In genomic region chrX:13639998-13640691, dm6 we compare ENCODE assay signal across 1 fruit fly cellular context.
TF ChIP-seq lines count a peak whose summit lies in the region.

No protein-coding gene starts in this region.

TF ChIP-seq in whole organism, embryonic, 481 proteins besides CTCF, POLR2A, EP300 and RAD21 (continued from another document and continues in another):
- TF ChIP-seq Dfd (GFP tag; optimal IDR thresholded peaks at IDR 0.05; lab: Kevin White, UChicago) (no peak), ttk (GFP tag; IDR thresholded peaks at IDR 0.05; lab: Robert Waterston, UW) (peak; percentile 99), Lpt (GFP tag; optimal IDR thresholded peaks at IDR 0.05; lab: Kevin White, UChicago) (no peak), grn (GFP tag; optimal IDR thresholded peaks at IDR 0.05; lab: Kevin White, UChicago) (peak; percentile 86), Bteb2 (GFP tag; optimal IDR thresholded peaks at IDR 0.05; lab: Kevin White, UChicago) (peak; percentile 98), CG7786 (GFP tag; optimal IDR thresholded peaks at IDR 0.05; lab: Kevin White, UChicago) (peak; percentile 99), twi (tag; optimal IDR thresholded peaks at IDR 0.05; lab: Kevin White, UChicago) (peak; percentile 96), D (optimal IDR thresholded peaks at IDR 0.05; lab: Kevin White, UChicago) (no peak), D (GFP tag; optimal IDR thresholded peaks at IDR 0.05; lab: Kevin White, UChicago) (peak; percentile 99), CG7745 (tag; optimal IDR thresholded peaks at IDR 0.05; lab: Kevin White, UChicago) (peak; percentile 74), ewg (GFP tag; optimal IDR thresholded peaks at IDR 0.05; lab: Kevin White, UChicago) (peak; percentile 96), CG33213 (GFP tag; optimal IDR thresholded peaks at IDR 0.05; lab: Kevin White, UChicago) (peak; percentile 99), Hr3 (GFP tag; optimal IDR thresholded peaks at IDR 0.05; lab: Kevin White, UChicago) (peak; percentile 97), trh (GFP tag; optimal IDR thresholded peaks at IDR 0.05; lab: Kevin White, UChicago) (peak; percentile 94), tx (GFP tag; optimal IDR thresholded peaks at IDR 0.05; lab: Kevin White, UChicago) (peak; percentile 98), CG6854 (GFP tag; optimal IDR thresholded peaks at IDR 0.05; lab: Kevin White, UChicago) (peak; percentile 98), CG11456 (GFP tag; IDR thresholded peaks at IDR 0.05; lab: Robert Waterston, UW) (peak; percentile 99), hkb (optimal IDR thresholded peaks at IDR 0.05; lab: Kevin White, UChicago) (no peak), hkb (GFP tag; IDR thresholded peaks at IDR 0.05; lab: Robert Waterston, UW) (peak; percentile 99), D19B (GFP tag; optimal IDR thresholded peaks at IDR 0.05; lab: Kevin White, UChicago) (peak; percentile 93), CG2120 (GFP tag; optimal IDR thresholded peaks at IDR 0.05; lab: Kevin White, UChicago) (peak; percentile 99), CG1024 (GFP tag; IDR thresholded peaks at IDR 0.05; lab: Robert Waterston, UW) (peak; percentile 97), Dad (GFP tag; optimal IDR thresholded peaks at IDR 0.05; lab: Kevin White, UChicago) (peak; percentile 98), ap (GFP tag; IDR thresholded peaks at IDR 0.05; lab: Robert Waterston, UW) (peak; percentile 98), btn (GFP tag; optimal IDR thresholded peaks at IDR 0.05; lab: Kevin White, UChicago) (peak; percentile 98), slbo (GFP tag; IDR thresholded peaks at IDR 0.05; lab: Robert Waterston, UW) (peak; percentile 99), CG31365 (tag; optimal IDR thresholded peaks at IDR 0.05; lab: Kevin White, UChicago) (peak; percentile 94), CG3281 (GFP tag; optimal IDR thresholded peaks at IDR 0.05; lab: Kevin White, UChicago) (peak; percentile 98), Mes4 (GFP tag; optimal IDR thresholded peaks at IDR 0.05; lab: Kevin White, UChicago) (peak; percentile 99), danr (GFP tag; IDR thresholded peaks at IDR 0.05; lab: Robert Waterston, UW) (peak; percentile 98), Bgb (GFP tag; IDR thresholded peaks at IDR 0.05; lab: Robert Waterston, UW; ENCODE audit: partially characterized antibody) (peak; percentile 66), CG43689 (GFP tag; IDR thresholded peaks at IDR 0.05; lab: Robert Waterston, UW) (peak; percentile 98), gce (GFP tag; IDR thresholded peaks at IDR 0.05; lab: Robert Waterston, UW) (peak; percentile 99), CG1603 (tag; optimal IDR thresholded peaks at IDR 0.05; lab: Kevin White, UChicago) (peak; percentile 99), zfh2 (GFP tag; optimal IDR thresholded peaks at IDR 0.05; lab: Kevin White, UChicago) (peak; percentile 98), CG12391 (tag; optimal IDR thresholded peaks at IDR 0.05; lab: Kevin White, UChicago) (peak; percentile 99), ac (GFP tag; optimal IDR thresholded peaks at IDR 0.05; lab: Kevin White, UChicago) (peak; percentile 85), ems (GFP tag; optimal IDR thresholded peaks at IDR 0.05; lab: Kevin White, UChicago) (peak; percentile 99), grau (tag; optimal IDR thresholded peaks at IDR 0.05; lab: Kevin White, UChicago) (peak; percentile 98), Sin3A (optimal IDR thresholded peaks at IDR 0.05; lab: Kevin White, UChicago) (no peak), CG14965 (GFP tag; optimal IDR thresholded peaks at IDR 0.05; lab: Kevin White, UChicago; ENCODE audit: borderline replicate concordance) (peak; percentile 91), Trl (optimal IDR thresholded peaks at IDR 0.05; lab: Kevin White, UChicago) (peak in 1 of 2 experiments; percentile 61), Trl (GFP tag; optimal IDR thresholded peaks at IDR 0.05; lab: Kevin White, UChicago) (peak; percentile 99), Ada2b (GFP tag; IDR thresholded peaks at IDR 0.05; lab: Robert Waterston, UW) (peak; percentile 99), gcm2 (GFP tag; optimal IDR thresholded peaks at IDR 0.05; lab: Kevin White, UChicago) (peak; percentile 98), chn (GFP tag; optimal IDR thresholded peaks at IDR 0.05; lab: Kevin White, UChicago) (peak; percentile 99), CG13775 (GFP tag; optimal IDR thresholded peaks at IDR 0.05; lab: Kevin White, UChicago) (peak; percentile 95), rib (GFP tag; IDR thresholded peaks at IDR 0.05; lab: Robert Waterston, UW) (peak; percentile 98), CG15696 (tag; optimal IDR thresholded peaks at IDR 0.05; lab: Kevin White, UChicago) (peak; percentile 91), pzg (GFP tag; optimal IDR thresholded peaks at IDR 0.05; lab: Kevin White, UChicago) (peak; percentile 37), CG10979 (tag; optimal IDR thresholded peaks at IDR 0.05; lab: Kevin White, UChicago) (peak; percentile 98), CG8281 (tag; optimal IDR thresholded peaks at IDR 0.05; lab: Kevin White, UChicago) (peak; percentile 92), bbx (GFP tag; IDR thresholded peaks at IDR 0.05; lab: Robert Waterston, UW; ENCODE audit: partially characterized antibody) (peak; percentile 46; the same call in 1 of the 2 replicates), YL-1 (GFP tag; optimal IDR thresholded peaks at IDR 0.05; lab: Kevin White, UChicago) (peak; percentile 96), Antp (GFP tag; optimal IDR thresholded peaks at IDR 0.05; lab: Kevin White, UChicago) (peak; percentile 99), stc (GFP tag; IDR thresholded peaks at IDR 0.05; lab: Robert Waterston, UW) (peak; percentile 99), hbn (GFP tag; IDR thresholded peaks at IDR 0.05; lab: Robert Waterston, UW; ENCODE audit: partially characterized antibody) (no peak; the same call in 1 of the 2 replicates), cad (GFP tag; optimal IDR thresholded peaks at IDR 0.05; lab: Kevin White, UChicago) (no peak), nom (GFP tag; optimal IDR thresholded peaks at IDR 0.05; lab: Kevin White, UChicago) (peak; percentile 95), fd102C (GFP tag; optimal IDR thresholded peaks at IDR 0.05; lab: Kevin White, UChicago) (peak; percentile 76), NFAT (GFP tag; IDR thresholded peaks at IDR 0.05; lab: Robert Waterston, UW) (peak; percentile 100), CG7357 (GFP tag; IDR thresholded peaks at IDR 0.05; lab: Robert Waterston, UW) (peak; percentile 96), nerfin-2 (GFP tag; IDR thresholded peaks at IDR 0.05; lab: Robert Waterston, UW; ENCODE audit: partially characterized antibody) (peak; percentile 82), CG7839 (tag; optimal IDR thresholded peaks at IDR 0.05; lab: Kevin White, UChicago) (peak; percentile 99), CG8478 (optimal IDR thresholded peaks at IDR 0.05; lab: Kevin White, UChicago) (no peak), vfl (GFP tag; optimal IDR thresholded peaks at IDR 0.05; lab: Kevin White, UChicago) (peak; percentile 97), sug (tag; optimal IDR thresholded peaks at IDR 0.05; lab: Kevin White, UChicago) (peak; percentile 95), pho (GFP tag; optimal IDR thresholded peaks at IDR 0.05; lab: Kevin White, UChicago) (peak; percentile 98), Hmx (GFP tag; optimal IDR thresholded peaks at IDR 0.05; lab: Kevin White, UChicago) (peak; percentile 92), CG12659 (GFP tag; optimal IDR thresholded peaks at IDR 0.05; lab: Kevin White, UChicago) (peak; percentile 99), chinmo (GFP tag; IDR thresholded peaks at IDR 0.05; lab: Robert Waterston, UW; ENCODE audit: partially characterized antibody) (peak; percentile 83; the same call in 1 of the 4 replicates), peb (GFP tag; IDR thresholded peaks at IDR 0.05; lab: Robert Waterston, UW) (peak; percentile 98), CG4617 (GFP tag; optimal IDR thresholded peaks at IDR 0.05; lab: Kevin White, UChicago; ENCODE audit: borderline replicate concordance) (peak; percentile 97), Gsc (GFP tag; IDR thresholded peaks at IDR 0.05; lab: Robert Waterston, UW) (peak; percentile 95), GATAe (GFP tag; conservative IDR thresholded peaks at IDR 0.05; lab: Robert Waterston, UW) (peak; percentile 95), bcd (GFP tag; optimal IDR thresholded peaks at IDR 0.05; lab: Kevin White, UChicago) (peak; percentile 98), jumu (GFP tag; optimal IDR thresholded peaks at IDR 0.05; lab: Kevin White, UChicago) (peak; percentile 99), Poxn (GFP tag; IDR thresholded peaks at IDR 0.05; lab: Robert Waterston, UW) (peak; percentile 94), Spps (tag; optimal IDR thresholded peaks at IDR 0.05; lab: Kevin White, UChicago) (peak; percentile 97), eyg (GFP tag; optimal IDR thresholded peaks at IDR 0.05; lab: Kevin White, UChicago) (peak; percentile 98), ara (GFP tag; IDR thresholded peaks at IDR 0.05; lab: Robert Waterston, UW) (peak; percentile 99), shn (GFP tag; optimal IDR thresholded peaks at IDR 0.05; lab: Kevin White, UChicago) (peak; percentile 98), pum (GFP tag; optimal IDR thresholded peaks at IDR 0.05; lab: Kevin White, UChicago) (peak; percentile 98), Fer1 (GFP tag; optimal IDR thresholded peaks at IDR 0.05; lab: Kevin White, UChicago) (peak; percentile 99), HHEX (GFP tag; optimal IDR thresholded peaks at IDR 0.05; lab: Kevin White, UChicago) (peak; percentile 99), Gug (GFP tag; IDR thresholded peaks at IDR 0.05; lab: Robert Waterston, UW) (peak; percentile 98), CG10543 (GFP tag; optimal IDR thresholded peaks at IDR 0.05; lab: Kevin White, UChicago) (peak; percentile 98), slou (GFP tag; optimal IDR thresholded peaks at IDR 0.05; lab: Kevin White, UChicago) (peak; percentile 96), NC2α (GFP tag; optimal IDR thresholded peaks at IDR 0.05; lab: Kevin White, UChicago) (peak; percentile 98), ro (GFP tag; IDR thresholded peaks at IDR 0.05; lab: Robert Waterston, UW) (peak; percentile 96), NK7.1 (GFP tag; optimal IDR thresholded peaks at IDR 0.05; lab: Kevin White, UChicago) (peak; percentile 98), stwl (tag; optimal IDR thresholded peaks at IDR 0.05; lab: Kevin White, UChicago) (peak; percentile 52), HLH54F (GFP tag; optimal IDR thresholded peaks at IDR 0.05; lab: Kevin White, UChicago) (peak; percentile 98), h (optimal IDR thresholded peaks at IDR 0.05; lab: Kevin White, UChicago) (no peak), Abd-B (GFP tag; optimal IDR thresholded peaks at IDR 0.05; lab: Kevin White, UChicago) (peak; percentile 97), CG15479 (GFP tag; optimal IDR thresholded peaks at IDR 0.05; lab: Kevin White, UChicago) (peak; percentile 28), yki (optimal IDR thresholded peaks at IDR 0.05; lab: Kevin White, UChicago) (no peak), CG32532 (GFP tag; IDR thresholded peaks at IDR 0.05; lab: Robert Waterston, UW) (peak; percentile 99), CG16779 (GFP tag; IDR thresholded peaks at IDR 0.05; lab: Robert Waterston, UW) (peak; percentile 98), Drgx (GFP tag; IDR thresholded peaks at IDR 0.05; lab: Robert Waterston, UW) (peak; percentile 99), tin (GFP tag; optimal IDR thresholded peaks at IDR 0.05; lab: Kevin White, UChicago) (peak; percentile 99), CG9876 (GFP tag; optimal IDR thresholded peaks at IDR 0.05; lab: Kevin White, UChicago) (peak; percentile 97), CG2129 (GFP tag; IDR thresholded peaks at IDR 0.05; lab: Robert Waterston, UW; ENCODE audit: partially characterized antibody) (no peak), fd96Cb (tag; optimal IDR thresholded peaks at IDR 0.05; lab: Kevin White, UChicago) (peak; percentile 99), CG4282 (GFP tag; optimal IDR thresholded peaks at IDR 0.05; lab: Kevin White, UChicago) (peak; percentile 99), CG3995 (GFP tag; optimal IDR thresholded peaks at IDR 0.05; lab: Kevin White, UChicago) (peak; percentile 80), MESR4 (GFP tag; optimal IDR thresholded peaks at IDR 0.05; lab: Kevin White, UChicago) (peak; percentile 74), Neu2 (GFP tag; optimal IDR thresholded peaks at IDR 0.05; lab: Kevin White, UChicago; ENCODE audit: borderline replicate concordance) (peak; percentile 95), wek (GFP tag; optimal IDR thresholded peaks at IDR 0.05; lab: Kevin White, UChicago) (peak; percentile 93), ranshi (GFP tag; IDR thresholded peaks at IDR 0.05; lab: Robert Waterston, UW) (peak; percentile 99), sd (tag; optimal IDR thresholded peaks at IDR 0.05; lab: Kevin White, UChicago) (peak; percentile 98), Chrac-16 (GFP tag; optimal IDR thresholded peaks at IDR 0.05; lab: Kevin White, UChicago) (peak; percentile 98), CG2712 (tag; optimal IDR thresholded peaks at IDR 0.05; lab: Kevin White, UChicago) (peak; percentile 99), CG10274 (GFP tag; optimal IDR thresholded peaks at IDR 0.05; lab: Kevin White, UChicago) (peak; percentile 93), chm (GFP tag; IDR thresholded peaks at IDR 0.05; lab: Robert Waterston, UW) (peak; percentile 99), CG3847 (GFP tag; IDR thresholded peaks at IDR 0.05; lab: Robert Waterston, UW) (peak; percentile 99), br (optimal IDR thresholded peaks at IDR 0.05; lab: Kevin White, UChicago) (no peak), dm (GFP tag; optimal IDR thresholded peaks at IDR 0.05; lab: Kevin White, UChicago) (peak; percentile 97), zen2 (GFP tag; IDR thresholded peaks at IDR 0.05; lab: Robert Waterston, UW; ENCODE audit: partially characterized antibody) (no peak), CG2199 (GFP tag; IDR thresholded peaks at IDR 0.05; lab: Robert Waterston, UW) (peak; percentile 99), her (GFP tag; optimal IDR thresholded peaks at IDR 0.05; lab: Kevin White, UChicago) (peak; percentile 97), CG18011 (GFP tag; optimal IDR thresholded peaks at IDR 0.05; lab: Kevin White, UChicago) (peak; percentile 91), CG9932 (GFP tag; IDR thresholded peaks at IDR 0.05; lab: Robert Waterston, UW) (peak; percentile 99), amos (GFP tag; IDR thresholded peaks at IDR 0.05; lab: Robert Waterston, UW; ENCODE audit: partially characterized antibody) (no peak; the same call in 1 of the 2 replicates), TFAM (GFP tag; optimal IDR thresholded peaks at IDR 0.05; lab: Kevin White, UChicago) (peak; percentile 93), gcm (GFP tag; optimal IDR thresholded peaks at IDR 0.05; lab: Kevin White, UChicago) (peak; percentile 98), Med (GFP tag; lab: Kevin White, UChicago) (peak; percentile 100), cato (GFP tag; optimal IDR thresholded peaks at IDR 0.05; lab: Kevin White, UChicago; ENCODE audit: borderline replicate concordance) (peak; percentile 98), lola (GFP tag; optimal IDR thresholded peaks at IDR 0.05; lab: Kevin White, UChicago) (peak in 1 of 3 experiments; percentile 94), CG30020 (tag; optimal IDR thresholded peaks at IDR 0.05; lab: Kevin White, UChicago) (peak; percentile 84)
